Worm (Caenorhabditis elegans): ENCODE measurements around the gene arid-1.

ce11 chrV:189436-189835, 3.5 kb downstream of the arid-1 start:
- TF ChIP-seq elt-3 (tag; optimal IDR thresholded peaks at IDR 0.05) (no peak), unc-39 (tag; optimal IDR thresholded peaks at IDR 0.05) (no peak), tbx-2 (tag; optimal IDR thresholded peaks at IDR 0.05) (no peak), mdl-1 (tag; optimal IDR thresholded peaks at IDR 0.05) (no peak), ztf-4 (tag; optimal IDR thresholded peaks at IDR 0.05) (no peak), lin-15B (tag; optimal IDR thresholded peaks at IDR 0.05) (no peak), lin-39 (tag; optimal IDR thresholded peaks at IDR 0.05) (no peak), ZK546.5 (tag; optimal IDR thresholded peaks at IDR 0.05) (no peak), unc-62 (GFP tag; optimal IDR thresholded peaks at IDR 0.05) (no peak), fkh-10 (GFP tag; optimal IDR thresholded peaks at IDR 0.05) (no peak), ceh-9 (tag; optimal IDR thresholded peaks at IDR 0.05) (no peak)

Measured in whole organism, L3 larva.